Worm (Caenorhabditis elegans): ENCODE data around the gene laat-1.

DNA sequence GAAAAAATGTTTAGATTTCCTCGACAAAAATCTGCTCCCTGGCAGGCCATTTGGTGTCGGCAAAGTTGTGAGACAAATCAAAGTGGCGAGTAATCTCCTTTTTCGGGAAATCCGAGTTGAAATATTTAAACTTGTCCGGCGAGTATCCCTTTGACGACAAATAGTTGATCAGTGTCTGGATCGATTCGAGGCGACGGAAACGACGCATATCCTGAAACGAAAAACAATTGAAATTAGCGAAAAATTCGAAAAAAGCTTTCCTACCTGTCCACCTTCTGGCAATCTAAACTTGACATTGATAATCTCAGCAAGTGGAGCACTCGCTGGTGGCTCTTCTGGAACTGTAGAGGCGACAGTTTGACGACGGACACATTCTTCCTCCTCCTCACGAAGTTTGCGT is 20.3 kb downstream of the laat-1 start:
- no peak for TF ChIP-seq flt-1 (GFP tag; IDR thresholded peaks at IDR 0.05)
- TF ChIP-seq med-1 (GFP tag; optimal IDR thresholded peaks at IDR 0.05; ENCODE audit: insufficient read depth), result no peak
- no peak for TF ChIP-seq ztf-29 (GFP tag; IDR thresholded peaks at IDR 0.05)
- TF ChIP-seq klf-2 (GFP tag; conservative IDR thresholded peaks at IDR 0.05), result no peak
- no peak for TF ChIP-seq cog-1 (tag; optimal IDR thresholded peaks at IDR 0.05)
- TF ChIP-seq ztf-23 (GFP tag; IDR thresholded peaks at IDR 0.05), result no peak

All from whole organism, midembryonic.